Worm (Caenorhabditis elegans) whole organism, late embryonic: ENCODE results near the gene scl-26.

ENCODE experiments used
- elt-2 ChIP-seq: sonication (generic microtip); optimal IDR thresholded peaks from 2 replicates; lab custom pipeline; 2016; ENCODE audit warnings: missing genetic modification reagents, missing genetic modification characterization, missing compliant biosample characterization
- fax-1 ChIP-seq: sonication (generic microtip); optimal IDR thresholded peaks from 2 replicates; lab custom pipeline; 2016; ENCODE audit warnings: missing genotype, missing genetic modification characterization, missing compliant biosample characterization
- hlh-8 ChIP-seq: sonication (generic microtip); optimal IDR thresholded peaks from 2 replicates; lab custom pipeline; 2016; ENCODE audit warnings: missing genotype, missing genetic modification characterization, missing compliant biosample characterization

ce11 chrV:7618114-7618513, 16.8 kb upstream of the scl-26 start, which contains the start of gene C50E3.15:
- TF ChIP-seq hlh-8 (tag; lab: Kevin White, UChicago): no peak
- TF ChIP-seq fax-1 (tag; lab: Kevin White, UChicago): no peak
- no peak for TF ChIP-seq elt-2 (tag; lab: Kevin White, UChicago)
